Fruit fly (Drosophila melanogaster): ENCODE results near the gene CG32523.

The CG32523 gene

dm6 chrX:21217578-21217977, at the start of gene CG32523:
Gene CG32523, plus strand, starts transcription at chrX:21217878.
- no peak for TF ChIP-seq cic (GFP tag; optimal IDR thresholded peaks at IDR 0.05)
- no peak for TF ChIP-seq CG7045 (GFP tag; optimal IDR thresholded peaks at IDR 0.05)
- TF ChIP-seq toe (GFP tag; optimal IDR thresholded peaks at IDR 0.05): no peak
- no peak for TF ChIP-seq Mnt (GFP tag; optimal IDR thresholded peaks at IDR 0.05)
- no peak for TF ChIP-seq CG11617 (GFP tag; optimal IDR thresholded peaks at IDR 0.05)
- TF ChIP-seq ovo (GFP tag; optimal IDR thresholded peaks at IDR 0.05): no peak
- TF ChIP-seq CG12768 (GFP tag; optimal IDR thresholded peaks at IDR 0.05): no peak
- TF ChIP-seq CG7101 (tag; optimal IDR thresholded peaks at IDR 0.05): no peak
- TF ChIP-seq cnc (optimal IDR thresholded peaks at IDR 0.05): no peak
- TF ChIP-seq tj (GFP tag; optimal IDR thresholded peaks at IDR 0.05): no peak
- no peak for TF ChIP-seq Clk (GFP tag; optimal IDR thresholded peaks at IDR 0.05)
- TF ChIP-seq Crg-1 (GFP tag; optimal IDR thresholded peaks at IDR 0.05): no peak
- no peak for TF ChIP-seq pad (GFP tag; optimal IDR thresholded peaks at IDR 0.05)
- no peak for TF ChIP-seq kay (GFP tag; ENCODE audit: borderline replicate concordance)
- TF ChIP-seq CG14711 (tag; optimal IDR thresholded peaks at IDR 0.05): no peak
- no peak for TF ChIP-seq CG1620 (GFP tag; optimal IDR thresholded peaks at IDR 0.05)

dm6 chrX:21192953-21193352, 24.7 kb upstream of the CG32523 start, which contains the start of gene ccb:
Gene ccb, plus strand, starts transcription at chrX:21193253.
- TF ChIP-seq CG12768 (GFP tag; optimal IDR thresholded peaks at IDR 0.05): no peak
- no peak for TF ChIP-seq bab1 (GFP tag; optimal IDR thresholded peaks at IDR 0.05)
- TF ChIP-seq cnc (optimal IDR thresholded peaks at IDR 0.05): no peak
- no peak for TF ChIP-seq Clk (GFP tag; optimal IDR thresholded peaks at IDR 0.05)
- no peak for TF ChIP-seq ovo (GFP tag; optimal IDR thresholded peaks at IDR 0.05)
- TF ChIP-seq CG1620 (GFP tag; optimal IDR thresholded peaks at IDR 0.05): no peak
- no peak for TF ChIP-seq tj (GFP tag; optimal IDR thresholded peaks at IDR 0.05)
- no peak for TF ChIP-seq kay (GFP tag; ENCODE audit: borderline replicate concordance)
- TF ChIP-seq Mnt (GFP tag; optimal IDR thresholded peaks at IDR 0.05): no peak
- TF ChIP-seq cic (GFP tag; optimal IDR thresholded peaks at IDR 0.05): no peak
- no peak for TF ChIP-seq toe (GFP tag; optimal IDR thresholded peaks at IDR 0.05)
- TF ChIP-seq CG14711 (tag; optimal IDR thresholded peaks at IDR 0.05): no peak
- TF ChIP-seq Hr96 (GFP tag; optimal IDR thresholded peaks at IDR 0.05): no peak
- no peak for TF ChIP-seq CG5204 (GFP tag; optimal IDR thresholded peaks at IDR 0.05)
- TF ChIP-seq CG33017 (tag; optimal IDR thresholded peaks at IDR 0.05): no peak
- no peak for TF ChIP-seq pad (GFP tag; optimal IDR thresholded peaks at IDR 0.05)

dm6 chrX:21203241-21203640, 14.4 kb upstream of the CG32523 start, which contains the start of gene CG1724:
Gene CG1724, minus strand, starts transcription at chrX:21203341.
- TF ChIP-seq toe (GFP tag; optimal IDR thresholded peaks at IDR 0.05) (no peak), bab1 (GFP tag; optimal IDR thresholded peaks at IDR 0.05) (no peak), Clk (GFP tag; optimal IDR thresholded peaks at IDR 0.05) (no peak), CG33017 (tag; optimal IDR thresholded peaks at IDR 0.05) (no peak), Crg-1 (GFP tag; optimal IDR thresholded peaks at IDR 0.05) (no peak), Mnt (GFP tag; optimal IDR thresholded peaks at IDR 0.05) (no peak), CG7101 (tag; optimal IDR thresholded peaks at IDR 0.05) (no peak), pad (GFP tag; optimal IDR thresholded peaks at IDR 0.05) (no peak), cic (GFP tag; optimal IDR thresholded peaks at IDR 0.05) (no peak), cnc (optimal IDR thresholded peaks at IDR 0.05) (no peak)

dm6 chrX:21226373-21226772, 8.7 kb downstream of the CG32523 start:
- no peak for TF ChIP-seq CG14711 (tag; optimal IDR thresholded peaks at IDR 0.05)
- TF ChIP-seq CG1620 (GFP tag; optimal IDR thresholded peaks at IDR 0.05): no peak
- no peak for TF ChIP-seq Clk (GFP tag; optimal IDR thresholded peaks at IDR 0.05)
- TF ChIP-seq Hr96 (GFP tag; optimal IDR thresholded peaks at IDR 0.05): no peak
- TF ChIP-seq pad (GFP tag; optimal IDR thresholded peaks at IDR 0.05): no peak
- no peak for TF ChIP-seq tj (GFP tag; optimal IDR thresholded peaks at IDR 0.05)
- no peak for TF ChIP-seq kay (GFP tag; ENCODE audit: borderline replicate concordance)
- TF ChIP-seq CG5204 (GFP tag; optimal IDR thresholded peaks at IDR 0.05): no peak
- TF ChIP-seq cic (GFP tag; optimal IDR thresholded peaks at IDR 0.05): no peak
- TF ChIP-seq cnc (optimal IDR thresholded peaks at IDR 0.05): no peak
- no peak for TF ChIP-seq CG7045 (GFP tag; optimal IDR thresholded peaks at IDR 0.05)
- no peak for TF ChIP-seq CG11617 (GFP tag; optimal IDR thresholded peaks at IDR 0.05)
- TF ChIP-seq CG7101 (tag; optimal IDR thresholded peaks at IDR 0.05): no peak
- TF ChIP-seq bab1 (GFP tag; optimal IDR thresholded peaks at IDR 0.05): no peak
- TF ChIP-seq toe (GFP tag; optimal IDR thresholded peaks at IDR 0.05): no peak
- TF ChIP-seq ovo (GFP tag; optimal IDR thresholded peaks at IDR 0.05): no peak
- no peak for TF ChIP-seq CG33017 (tag; optimal IDR thresholded peaks at IDR 0.05)
- TF ChIP-seq Crg-1 (GFP tag; optimal IDR thresholded peaks at IDR 0.05): no peak
- no peak for TF ChIP-seq Mnt (GFP tag; optimal IDR thresholded peaks at IDR 0.05)

- TF ChIP-seq cnc (optimal IDR thresholded peaks at IDR 0.05) (no peak), kay (GFP tag; ENCODE audit: borderline replicate concordance) (no peak), cic (GFP tag; optimal IDR thresholded peaks at IDR 0.05) (no peak), CG33017 (tag; optimal IDR thresholded peaks at IDR 0.05) (no peak), Hr96 (GFP tag; optimal IDR thresholded peaks at IDR 0.05) (no peak), CG12768 (GFP tag; optimal IDR thresholded peaks at IDR 0.05) (no peak), CG5204 (GFP tag; optimal IDR thresholded peaks at IDR 0.05) (no peak), toe (GFP tag; optimal IDR thresholded peaks at IDR 0.05) (no peak), tj (GFP tag; optimal IDR thresholded peaks at IDR 0.05) (no peak), Mnt (GFP tag; optimal IDR thresholded peaks at IDR 0.05) (no peak), Clk (GFP tag; optimal IDR thresholded peaks at IDR 0.05) (no peak), pad (GFP tag; optimal IDR thresholded peaks at IDR 0.05) (no peak), Crg-1 (GFP tag; optimal IDR thresholded peaks at IDR 0.05) (no peak), ovo (GFP tag; optimal IDR thresholded peaks at IDR 0.05) (no peak), CG7045 (GFP tag; optimal IDR thresholded peaks at IDR 0.05) (no peak), CG14711 (tag; optimal IDR thresholded peaks at IDR 0.05) (no peak), CG11617 (GFP tag; optimal IDR thresholded peaks at IDR 0.05) (no peak), CG1620 (GFP tag; optimal IDR thresholded peaks at IDR 0.05) (no peak), bab1 (GFP tag; optimal IDR thresholded peaks at IDR 0.05) (no peak)
Measured at dm6 chrX:21231829-21232228, 14.2 kb downstream of the CG32523 start.

dm6 chrX:21241796-21242208, 24.1 kb downstream of the CG32523 start:
- TF ChIP-seq Crg-1 (GFP tag; optimal IDR thresholded peaks at IDR 0.05): no peak
- no peak for TF ChIP-seq CG33017 (tag; optimal IDR thresholded peaks at IDR 0.05)
- TF ChIP-seq toe (GFP tag; optimal IDR thresholded peaks at IDR 0.05): no peak
